Fruit fly (Drosophila melanogaster) whole organism, adult: ENCODE measurements around the gene CG33689.

Experiments
- CG7101 ChIP-seq: fragments of 200-800 bp; sonication (Bioruptor generic); optimal IDR thresholded peaks from 2 replicates; lab custom pipeline; 2018; ENCODE audit warnings: missing biosample characterization, mild to moderate bottlenecking, missing genetic modification characterization, moderate library complexity
- Mnt ChIP-seq: fragments of 200-800 bp; sonication (Bioruptor generic); optimal IDR thresholded peaks from 2 replicates; lab custom pipeline; 2016; ENCODE audit warnings: missing biosample characterization, mild to moderate bottlenecking, missing genetic modification characterization
- bab1 ChIP-seq: fragments of 200-800 bp; sonication (Bioruptor generic); optimal IDR thresholded peaks from 3 replicates; lab custom pipeline; 2019; ENCODE audit warnings: missing biosample characterization, mild to moderate bottlenecking, missing genetic modification characterization, moderate library complexity
- cnc ChIP-seq, 2 experiments: fragments of >200 bp; optimal IDR thresholded peaks; 2 replicates each; lab custom pipeline; 2017
- kay ChIP-seq: fragments of 200-800 bp; sonication (Bioruptor generic); peaks from one replicate; lab custom pipeline; 2016; ENCODE audit warnings: missing biosample characterization, missing genetic modification characterization, borderline replicate concordance
- ovo ChIP-seq: fragments of 200-800 bp; sonication (Bioruptor generic); optimal IDR thresholded peaks from 2 replicates; lab custom pipeline; 2016; ENCODE audit warnings: missing biosample characterization, missing genetic modification characterization

- TF ChIP-seq bab1 = no peak
- TF ChIP-seq kay (GFP tag; lab: Kevin White, UChicago) = no peak
- TF ChIP-seq ovo (GFP tag; lab: Kevin White, UChicago) = no peak
- no peak for TF ChIP-seq Mnt (GFP tag; lab: Kevin White, UChicago)
- TF ChIP-seq cnc (optimal IDR thresholded peaks at IDR 0.05; lab: Kevin White, UChicago) = no peak
- TF ChIP-seq CG7101 (tag; lab: Kevin White, UChicago) = no peak
Measured at dm6 chr3L:16211156-16211935, 11.3 kb downstream of the CG33689 start.
